Worm (Caenorhabditis elegans): Measurements from ENCODE around the gene ZK813.3.

Gene ZK813.3

ce11 chrX:3408717-3409303 lies 32.8 kb upstream of the ZK813.3 start (continued):
- TF ChIP-seq mes-4 (tag; optimal IDR thresholded peaks at IDR 0.05) (no peak), rcor-1 (GFP tag; IDR thresholded peaks at IDR 0.05) (no peak), sptf-2 (GFP tag; optimal IDR thresholded peaks at IDR 0.05) (no peak), snpc-1.3 (tag; optimal IDR thresholded peaks at IDR 0.05; ENCODE audit: insufficient read depth) (no peak), D2030.7 (GFP tag; IDR thresholded peaks at IDR 0.05) (no peak), lir-1 (GFP tag; conservative IDR thresholded peaks at IDR 0.05) (no peak), lin-54 (GFP tag; optimal IDR thresholded peaks at IDR 0.05) (peak; percentile 22)

ce11 chrX:3411565-3412022 lies 30.0 kb upstream of the ZK813.3 start, which contains the start of gene unc-78:
TSS of gene unc-78 (minus strand) at chrX:3411615.
- no peak for TF ChIP-seq snpc-1.1 (tag; optimal IDR thresholded peaks at IDR 0.05; ENCODE audit: insufficient read depth)
- TF ChIP-seq nhr-80 (tag; optimal IDR thresholded peaks at IDR 0.05), result peak; percentile 12

ce11 chrX:3414660-3415144 lies 26.9 kb upstream of the ZK813.3 start, which contains the start of gene dhs-27:
TSS of gene dhs-27 (minus strand) at chrX:3414710.
- no peak for TF ChIP-seq B0019.2 (GFP tag; conservative IDR thresholded peaks at IDR 0.05)
- no peak for TF ChIP-seq F52B5.7 (tag; optimal IDR thresholded peaks at IDR 0.05)
- no peak for TF ChIP-seq rcor-1 (GFP tag; IDR thresholded peaks at IDR 0.05)
- no peak for TF ChIP-seq lin-40 (tag; optimal IDR thresholded peaks at IDR 0.05)
- TF ChIP-seq mxl-1 (tag; optimal IDR thresholded peaks at IDR 0.05), result no peak
- no peak for TF ChIP-seq rec-8 (tag; optimal IDR thresholded peaks at IDR 0.05)
- no peak for TF ChIP-seq Y79H2A.3 (GFP tag; conservative IDR thresholded peaks at IDR 0.05)
- no peak for TF ChIP-seq snpc-1.1 (tag; optimal IDR thresholded peaks at IDR 0.05; ENCODE audit: insufficient read depth)
- no peak for TF ChIP-seq attf-6 (GFP tag; IDR thresholded peaks at IDR 0.05)
- no peak for TF ChIP-seq bed-2 (GFP tag; IDR thresholded peaks at IDR 0.05)
- no peak for TF ChIP-seq lsl-1 (GFP tag; optimal IDR thresholded peaks at IDR 0.05)
- no peak for TF ChIP-seq Y53F4B.3 (GFP tag; IDR thresholded peaks at IDR 0.05)
- no peak for TF ChIP-seq lir-1 (GFP tag; conservative IDR thresholded peaks at IDR 0.05)
- TF ChIP-seq Y95B8A.8 (GFP tag; IDR thresholded peaks at IDR 0.05), result no peak
- TF ChIP-seq ccch-3 (GFP tag; optimal IDR thresholded peaks at IDR 0.05), result no peak
- no peak for TF ChIP-seq ceh-91 (GFP tag; IDR thresholded peaks at IDR 0.05)
- no peak for TF ChIP-seq ztf-6 (GFP tag; IDR thresholded peaks at IDR 0.05)
- TF ChIP-seq hrde-1 (tag; optimal IDR thresholded peaks at IDR 0.05; ENCODE audit: borderline replicate concordance), result no peak

ce11 chrX:3416063-3416462 lies 25.6 kb upstream of the ZK813.3 start:
- no peak for TF ChIP-seq dox-1 (GFP tag; IDR thresholded peaks at IDR 0.05)
- no peak for TF ChIP-seq snpc-4 (GFP tag; optimal IDR thresholded peaks at IDR 0.05)
- TF ChIP-seq snpc-4 (tag; optimal IDR thresholded peaks at IDR 0.05), result no peak
- no peak for TF ChIP-seq rec-8 (tag; optimal IDR thresholded peaks at IDR 0.05)
- no peak for TF ChIP-seq dpff-1 (tag; optimal IDR thresholded peaks at IDR 0.05)
- no peak for TF ChIP-seq dpl-1 (GFP tag; optimal IDR thresholded peaks at IDR 0.05)
- no peak for TF ChIP-seq C06A6.2 (GFP tag; conservative IDR thresholded peaks at IDR 0.05)
- TF ChIP-seq ama-1 (optimal IDR thresholded peaks at IDR 0.05), result no peak
- TF ChIP-seq ama-1 (GFP tag; optimal IDR thresholded peaks at IDR 0.05), result no peak
- no peak for TF ChIP-seq zim-3 (tag; optimal IDR thresholded peaks at IDR 0.05)
- TF ChIP-seq tlf-1 (GFP tag; optimal IDR thresholded peaks at IDR 0.05), result no peak
- TF ChIP-seq snpc-1.1 (tag; optimal IDR thresholded peaks at IDR 0.05; ENCODE audit: insufficient read depth), result no peak
- TF ChIP-seq attf-6 (GFP tag; IDR thresholded peaks at IDR 0.05), result no peak
- TF ChIP-seq madf-10 (tag; optimal IDR thresholded peaks at IDR 0.05), result no peak
- TF ChIP-seq aptf-2 (GFP tag; conservative IDR thresholded peaks at IDR 0.05), result no peak
- no peak for TF ChIP-seq madf-8 (GFP tag; conservative IDR thresholded peaks at IDR 0.05)
- no peak for TF ChIP-seq ceh-27 (GFP tag; optimal IDR thresholded peaks at IDR 0.05)
- TF ChIP-seq lin-26 (GFP tag; IDR thresholded peaks at IDR 0.05), result no peak
